Worm (Caenorhabditis elegans) whole organism, midembryonic: Measurements from ENCODE around the gene T20B12.5.
A peak's percentile ranks its signal among the peaks of the same experiment; 100 is the strongest.

Experiments
- T22C8.4 ChIP-seq: fragments of 200-800 bp; sonication (Bioruptor generic); IDR thresholded peaks from 2 replicates; pipeline ENCODE4 v1.3.6; 2022; ENCODE audit warnings: missing genetic modification characterization, missing compliant biosample characterization
- cog-1 ChIP-seq: sonication (generic microtip); optimal IDR thresholded peaks from 2 replicates; lab custom pipeline; 2016; ENCODE audit warnings: missing genetic modification characterization, missing compliant biosample characterization
- flt-1 ChIP-seq: fragments of 200-800 bp; sonication (Bioruptor generic); IDR thresholded peaks from 2 replicates; pipeline ENCODE4 v1.3.6; 2022; ENCODE audit warnings: missing genetic modification characterization, missing compliant biosample characterization
- klf-2 ChIP-seq: fragments of 200-800 bp; sonication (Bioruptor generic); conservative IDR thresholded peaks from 2 replicates; pipeline ENCODE4 v1.3.6; 2022; ENCODE audit warnings: missing genetic modification reagents, missing genetic modification characterization, missing compliant biosample characterization
- med-1 ChIP-seq: sonication (generic microtip); optimal IDR thresholded peaks from 2 replicates; lab custom pipeline; 2017; ENCODE audit warnings: missing genetic modification characterization, mild to moderate bottlenecking, missing compliant biosample characterization, antibody characterized with exemption, missing genetic modification reagents; ENCODE audit not compliant: insufficient read depth
- ref-1 ChIP-seq: fragments of 200-800 bp; sonication (Bioruptor generic); conservative IDR thresholded peaks from 2 replicates; pipeline ENCODE4 v1.3.6; 2022; ENCODE audit warnings: missing genetic modification reagents, missing genetic modification characterization, missing compliant biosample characterization
- tab-1 ChIP-seq: fragments of 200-800 bp; sonication (Bioruptor generic); IDR thresholded peaks from 2 replicates; pipeline ENCODE4 v1.3.6; 2022; ENCODE audit warnings: missing genetic modification characterization, missing compliant biosample characterization
- ztf-23 ChIP-seq: fragments of 200-800 bp; sonication (Bioruptor generic); IDR thresholded peaks from 2 replicates; pipeline ENCODE4 v1.3.6; 2022; ENCODE audit warnings: missing genetic modification reagents, missing genetic modification characterization, missing compliant biosample characterization
- ztf-29 ChIP-seq: fragments of 200-800 bp; sonication (Bioruptor generic); IDR thresholded peaks from 2 replicates; pipeline ENCODE4 v1.3.6; 2022; ENCODE audit warnings: missing genetic modification reagents, missing genetic modification characterization, missing compliant biosample characterization

T20B12.5 gene

DNA sequence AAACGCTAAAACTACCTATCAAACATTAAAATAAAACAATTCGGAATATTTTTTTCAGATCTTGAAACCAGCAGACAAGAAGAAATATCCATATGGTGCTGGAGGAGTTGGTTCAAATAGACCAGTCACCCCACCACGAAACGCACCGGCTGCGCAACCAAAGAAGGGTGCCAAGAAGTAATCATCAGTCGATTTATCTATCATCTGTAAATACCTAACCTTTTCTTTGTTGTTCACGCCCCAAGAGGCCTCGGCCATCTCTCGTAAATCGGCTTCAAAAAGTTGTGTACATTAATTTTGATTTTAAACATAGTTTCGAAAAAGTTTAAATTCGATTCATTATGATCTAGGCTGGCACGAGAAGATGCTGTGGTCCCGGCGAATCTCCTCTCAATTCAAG lies 28.9 kb downstream of the T20B12.5 start:
- TF ChIP-seq ref-1 (GFP tag; lab: Robert Waterston, UW), result no peak

DNA sequence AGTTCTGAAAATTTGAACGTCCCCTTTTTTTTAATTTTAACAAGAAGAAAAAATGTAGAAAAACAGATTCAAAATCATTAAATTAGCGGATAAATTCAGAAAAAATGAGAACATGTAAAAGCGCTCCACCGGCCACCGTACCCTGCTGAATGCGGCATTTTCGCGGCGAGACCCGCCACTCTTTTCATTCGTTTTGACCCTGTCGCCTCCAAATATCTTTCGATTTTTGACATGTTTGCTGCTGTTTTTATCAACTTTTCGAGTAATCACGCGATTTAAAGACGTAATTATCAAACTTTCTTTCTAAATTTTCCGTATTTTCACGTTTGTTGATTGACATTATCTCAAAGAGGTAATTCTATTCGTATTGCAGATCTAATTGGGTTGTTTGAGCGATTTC lies 30.7 kb downstream of the T20B12.5 start, which contains the start of gene gsp-2:
Gene gsp-2 (plus strand): TSS at position 374 of the 400 bp plus-strand sequence.
- TF ChIP-seq flt-1 (peak; percentile 63), T22C8.4 (GFP tag; lab: Robert Waterston, UW) (no peak), ztf-23 (GFP tag; lab: Robert Waterston, UW) (no peak), ztf-29 (GFP tag; lab: Robert Waterston, UW) (no peak), klf-2 (GFP tag; lab: Robert Waterston, UW) (no peak), med-1 (GFP tag; lab: Kevin White, UChicago) (no peak), cog-1 (tag; lab: Kevin White, UChicago) (no peak)

DNA sequence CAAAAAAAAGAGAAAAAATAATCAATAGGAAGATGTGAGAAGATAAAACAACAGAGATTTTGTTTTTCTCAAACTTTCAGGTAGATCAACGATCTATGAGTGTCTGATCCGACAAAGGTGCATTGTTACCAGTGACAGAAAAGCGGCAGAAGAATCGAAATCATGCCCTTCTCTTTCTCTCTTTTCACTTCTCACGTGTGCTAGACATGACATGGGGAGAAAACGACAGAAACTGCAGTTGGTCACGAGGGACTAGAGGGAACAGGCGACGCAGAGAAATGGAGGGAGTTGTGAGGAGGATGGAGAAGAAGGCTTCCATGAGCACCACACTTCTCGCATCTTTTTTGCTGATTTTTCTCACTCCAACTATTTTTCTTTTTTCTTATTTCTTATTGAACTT lies 31.7 kb downstream of the T20B12.5 start, which contains the start of gene F56C9.10:
Gene F56C9.10 (minus strand): TSS at position 97 of the 400 bp plus-strand sequence.
- TF ChIP-seq cog-1 (tag; lab: Kevin White, UChicago), result no peak
- no peak for TF ChIP-seq tab-1 (GFP tag; lab: Robert Waterston, UW)
- TF ChIP-seq ztf-23 (GFP tag; lab: Robert Waterston, UW), result peak; percentile 65; the same call in 1 of the 2 replicates
- TF ChIP-seq ref-1 (GFP tag; lab: Robert Waterston, UW), result no peak

DNA sequence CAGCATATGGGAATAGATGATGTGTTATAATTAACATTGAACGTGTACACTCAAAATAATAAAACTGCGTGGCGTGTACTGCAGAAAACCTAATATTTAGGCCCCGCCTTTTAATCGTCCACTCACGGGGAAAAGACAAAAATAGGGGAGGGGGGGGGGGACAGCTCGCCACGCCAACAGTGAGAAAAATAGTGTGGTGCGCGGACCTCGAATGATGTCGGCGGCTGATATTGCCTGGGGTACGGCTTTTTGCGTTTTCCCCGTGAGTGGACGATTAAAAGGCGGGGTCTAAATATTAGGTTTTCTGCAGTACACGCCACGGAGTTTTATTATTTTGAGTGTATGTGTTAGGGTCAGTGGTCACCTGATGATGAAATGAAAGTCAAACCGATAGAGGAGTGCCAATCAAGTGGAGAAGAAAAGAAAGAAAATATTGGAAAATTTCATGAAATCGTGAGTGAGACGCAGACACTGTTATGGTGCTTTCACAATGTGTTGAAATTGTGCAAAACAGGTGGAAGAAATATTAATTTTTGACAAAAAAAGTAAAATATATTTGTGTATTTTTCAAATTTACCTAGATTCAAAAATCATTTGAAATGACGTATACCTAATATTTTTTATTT lies 32.9 kb downstream of the T20B12.5 start:
- TF ChIP-seq flt-1, result 0 out of 2 replicates have a peak, but pooled peaks have one; percentile 42

DNA sequence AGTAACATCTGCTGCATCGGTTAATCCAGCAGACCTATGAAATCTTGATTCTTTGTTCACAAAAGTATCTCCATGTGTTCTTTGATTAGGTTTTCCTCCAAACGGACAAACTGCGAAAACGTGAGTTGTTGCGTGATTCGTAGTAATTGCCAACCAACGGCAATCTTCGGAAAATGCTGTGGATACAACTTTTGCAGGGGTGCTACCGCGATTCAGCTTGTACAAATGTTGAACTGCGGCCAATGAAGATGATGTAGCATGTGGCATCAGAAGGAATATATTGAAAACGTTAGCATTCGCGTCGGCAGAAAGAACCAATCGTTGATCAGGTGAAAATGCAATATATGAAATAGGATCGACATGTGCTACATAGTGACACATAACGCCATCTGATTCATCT lies 35.2 kb downstream of the T20B12.5 start:
- TF ChIP-seq T22C8.4 (GFP tag; lab: Robert Waterston, UW) (no peak), ref-1 (GFP tag; lab: Robert Waterston, UW) (no peak), cog-1 (tag; lab: Kevin White, UChicago) (no peak), klf-2 (GFP tag; lab: Robert Waterston, UW) (no peak), ztf-23 (GFP tag; lab: Robert Waterston, UW) (no peak), med-1 (GFP tag; lab: Kevin White, UChicago) (no peak), tab-1 (GFP tag; lab: Robert Waterston, UW) (no peak), flt-1 (no peak), ztf-29 (GFP tag; lab: Robert Waterston, UW) (no peak)

DNA sequence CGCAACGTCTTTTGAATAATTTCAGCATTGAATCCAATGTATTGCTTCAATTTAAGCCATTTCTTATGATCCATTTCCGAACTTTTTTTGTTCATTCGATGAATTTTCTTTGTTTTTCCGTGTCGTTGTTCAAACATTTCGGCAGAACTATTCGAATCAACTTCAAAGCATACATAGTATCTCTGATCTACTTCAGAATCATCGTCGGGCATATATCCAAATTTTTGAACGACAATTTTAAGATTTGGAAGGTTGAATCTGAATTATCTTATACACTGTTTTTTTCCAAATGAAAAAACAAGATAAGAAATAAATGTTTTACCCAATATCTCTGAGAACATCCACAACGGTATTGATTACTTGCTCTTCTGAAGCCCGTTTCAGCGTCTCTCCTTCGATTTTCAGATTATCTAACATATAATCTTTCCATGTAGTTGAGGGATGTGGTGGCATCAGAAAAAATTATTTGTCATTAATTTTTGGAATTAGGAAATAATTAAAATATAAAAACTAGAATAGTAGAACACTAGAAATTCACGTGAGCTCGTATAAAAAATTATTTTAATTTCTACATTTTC lies 37.7 kb downstream of the T20B12.5 start, which contains the start of gene lab-2:
Gene lab-2 (minus strand): TSS at position 453 of the 578 bp plus-strand sequence.
- TF ChIP-seq tab-1 (GFP tag; lab: Robert Waterston, UW) (no peak), ztf-23 (GFP tag; lab: Robert Waterston, UW) (no peak), ref-1 (GFP tag; lab: Robert Waterston, UW) (no peak), cog-1 (tag; lab: Kevin White, UChicago) (no peak), T22C8.4 (GFP tag; lab: Robert Waterston, UW) (no peak)

DNA sequence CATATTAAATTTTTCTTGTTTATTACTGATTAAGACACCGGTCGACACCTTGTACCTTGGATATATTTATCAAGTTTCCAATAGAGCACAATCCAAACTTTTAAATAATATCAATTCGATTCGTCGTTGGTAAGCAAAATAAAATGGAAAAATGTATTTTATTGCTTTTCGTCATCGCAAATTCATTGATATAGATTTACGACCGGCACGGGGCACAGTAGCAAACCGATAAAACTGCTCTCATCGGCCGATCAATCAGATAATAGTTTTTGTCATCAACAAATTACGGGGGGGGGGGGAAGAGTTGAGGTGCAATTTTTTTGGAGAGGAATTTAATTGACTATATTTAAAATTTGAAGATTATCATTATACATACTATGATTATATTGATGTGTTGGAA lies 43.6 kb downstream of the T20B12.5 start:
- TF ChIP-seq ztf-29 (GFP tag; lab: Robert Waterston, UW) (no peak), ref-1 (GFP tag; lab: Robert Waterston, UW) (no peak), ztf-23 (GFP tag; lab: Robert Waterston, UW) (no peak), flt-1 (no peak), klf-2 (GFP tag; lab: Robert Waterston, UW) (no peak), tab-1 (GFP tag; lab: Robert Waterston, UW) (no peak), med-1 (GFP tag; lab: Kevin White, UChicago) (no peak), cog-1 (tag; lab: Kevin White, UChicago) (no peak), T22C8.4 (GFP tag; lab: Robert Waterston, UW) (no peak)

DNA sequence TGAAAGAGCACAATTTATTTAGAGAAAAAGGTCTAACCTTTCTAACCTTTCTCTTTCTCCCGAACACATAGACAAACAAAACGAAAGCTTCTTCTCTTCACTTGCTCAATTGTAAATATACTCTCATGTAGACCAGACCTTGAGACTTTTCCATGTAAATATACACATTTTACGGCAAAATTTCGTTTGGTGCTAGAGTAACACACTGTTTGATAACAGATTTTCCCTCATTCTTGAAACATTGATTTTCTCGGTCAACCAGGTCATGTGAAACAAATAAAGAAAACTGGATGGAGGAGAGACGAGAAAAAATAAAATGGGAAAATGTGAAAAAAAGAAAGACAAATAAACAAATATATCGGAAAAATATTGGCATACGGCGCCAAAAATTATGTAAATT lies 44.9 kb downstream of the T20B12.5 start:
- TF ChIP-seq flt-1 (no peak), cog-1 (tag; lab: Kevin White, UChicago) (no peak), T22C8.4 (GFP tag; lab: Robert Waterston, UW) (no peak), tab-1 (GFP tag; lab: Robert Waterston, UW) (no peak), ztf-29 (GFP tag; lab: Robert Waterston, UW) (no peak), ref-1 (GFP tag; lab: Robert Waterston, UW) (no peak), med-1 (GFP tag; lab: Kevin White, UChicago) (no peak), ztf-23 (GFP tag; lab: Robert Waterston, UW) (no peak), klf-2 (GFP tag; lab: Robert Waterston, UW) (no peak)

DNA sequence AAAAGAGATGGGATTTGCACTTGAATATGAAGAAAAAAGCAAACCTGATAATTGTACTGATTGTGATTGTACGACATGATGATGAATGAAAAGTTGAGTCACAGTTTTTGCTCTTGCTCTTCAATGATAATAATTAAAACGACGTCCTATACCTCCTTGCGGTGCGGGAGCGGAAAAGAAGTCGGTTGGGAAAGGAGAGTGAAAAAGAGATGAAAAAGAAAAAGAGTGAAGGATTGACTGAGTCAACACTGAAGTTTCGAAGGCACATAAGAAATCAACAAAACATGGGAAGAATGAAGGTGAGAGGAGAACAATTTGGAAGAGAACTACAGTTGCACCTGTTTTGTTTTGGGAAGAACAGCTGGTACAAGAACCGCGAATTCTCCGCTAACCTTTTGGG lies 47.5 kb downstream of the T20B12.5 start, which contains the start of gene F56C9.8:
Gene F56C9.8 (minus strand): TSS at position 120 of the 400 bp plus-strand sequence.
- TF ChIP-seq cog-1 (tag; lab: Kevin White, UChicago), result no peak
- no peak for TF ChIP-seq med-1 (GFP tag; lab: Kevin White, UChicago)
- TF ChIP-seq ref-1 (GFP tag; lab: Robert Waterston, UW), result no peak
- no peak for TF ChIP-seq T22C8.4 (GFP tag; lab: Robert Waterston, UW)
- no peak for TF ChIP-seq ztf-29 (GFP tag; lab: Robert Waterston, UW)
- no peak for TF ChIP-seq flt-1
- TF ChIP-seq tab-1 (GFP tag; lab: Robert Waterston, UW), result no peak
- no peak for TF ChIP-seq klf-2 (GFP tag; lab: Robert Waterston, UW)
- no peak for TF ChIP-seq ztf-23 (GFP tag; lab: Robert Waterston, UW)

DNA sequence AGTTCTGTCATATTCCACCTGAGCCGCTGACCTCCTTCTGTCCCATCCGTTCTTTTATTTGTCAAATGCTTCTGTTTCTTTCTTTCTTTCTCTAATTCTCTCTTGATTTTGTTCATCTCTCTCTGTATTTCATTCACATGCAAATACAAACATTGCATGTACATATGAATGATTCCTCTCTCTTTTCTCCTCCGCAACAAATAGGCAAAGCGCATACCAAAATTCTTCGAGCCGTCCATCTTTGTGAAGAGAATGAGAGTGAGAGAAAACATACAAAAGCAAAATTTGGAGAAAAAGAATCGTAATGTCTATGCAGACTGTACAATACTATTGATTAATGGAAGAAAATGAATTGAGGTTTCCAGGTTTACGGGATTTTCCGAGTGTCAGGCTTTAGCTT lies 49.6 kb downstream of the T20B12.5 start:
- TF ChIP-seq cog-1 (tag; lab: Kevin White, UChicago) (peak; percentile 7), T22C8.4 (GFP tag; lab: Robert Waterston, UW) (no peak)
